Worm (Caenorhabditis elegans): Measurements from ENCODE around the gene F55H2.5.

DNA sequence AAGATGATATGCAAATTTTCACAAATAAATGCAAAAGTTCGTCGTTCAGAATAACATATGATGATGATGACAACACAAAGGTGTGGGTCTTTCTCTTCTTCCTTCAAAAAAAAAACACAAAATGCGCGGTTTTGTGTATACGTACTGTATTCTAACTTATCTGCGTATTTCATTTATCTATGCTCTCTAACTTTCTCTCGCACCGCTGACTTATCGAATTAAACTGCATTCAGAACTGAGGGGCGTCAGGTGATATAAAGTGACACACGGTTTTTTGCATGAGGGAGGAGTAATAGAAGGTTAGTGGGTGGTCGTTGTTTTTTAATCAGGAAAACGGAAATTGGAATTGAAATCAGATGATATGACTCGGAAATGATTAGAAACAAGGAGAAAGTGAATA, 11.0 kb upstream of the F55H2.5 start, which contains the start of gene sod-4:
- no peak for TF ChIP-seq nhr-76 (tag; optimal IDR thresholded peaks at IDR 0.05)
- no peak for TF ChIP-seq unc-62 (GFP tag; optimal IDR thresholded peaks at IDR 0.05)
- no peak for TF ChIP-seq nhr-28 (tag; optimal IDR thresholded peaks at IDR 0.05)
- TF ChIP-seq nhr-237 (tag; optimal IDR thresholded peaks at IDR 0.05) = no peak
- TF ChIP-seq lin-13 (tag; optimal IDR thresholded peaks at IDR 0.05) = no peak
- no peak for TF ChIP-seq zip-8 (tag; optimal IDR thresholded peaks at IDR 0.05)
- TF ChIP-seq blmp-1 (tag; optimal IDR thresholded peaks at IDR 0.05) = no peak

Data from whole organism, mixed stage, embryonic.